Worm (Caenorhabditis elegans) whole organism, L2 larva: ENCODE measurements around the gene ZK673.5.
A peak's percentile ranks its signal among the peaks of the same experiment; 100 is the strongest.

Experiments used
- C34F6.9 ChIP-seq: fragments of 150-350 bp; optimal IDR thresholded peaks from 2 replicates; lab custom pipeline; 2014; ENCODE audit warnings: missing biosample characterization, missing genetic modification characterization
- F13H6.1 ChIP-seq: sonication (generic microtip); optimal IDR thresholded peaks from 2 replicates; lab custom pipeline; 2016; ENCODE audit warnings: missing genetic modification characterization, missing compliant biosample characterization
- alr-1 ChIP-seq: fragments of 150-350 bp; optimal IDR thresholded peaks from 2 replicates; lab custom pipeline; 2014; ENCODE audit warnings: missing biosample characterization, missing genetic modification characterization
- aly-2 ChIP-seq: fragments of 150-350 bp; optimal IDR thresholded peaks from 2 replicates; lab custom pipeline; 2014; ENCODE audit warnings: missing biosample characterization, missing genetic modification characterization
- ceh-16 ChIP-seq: fragments of 150-350 bp; optimal IDR thresholded peaks from 2 replicates; lab custom pipeline; 2014; ENCODE audit warnings: missing biosample characterization, missing genetic modification characterization
- crh-2 ChIP-seq: sonication (generic microtip); optimal IDR thresholded peaks from 2 replicates; lab custom pipeline; 2017; ENCODE audit warnings: missing biosample characterization, missing genetic modification characterization
- dmd-4 ChIP-seq: sonication (generic microtip); optimal IDR thresholded peaks from 2 replicates; lab custom pipeline; 2017; ENCODE audit warnings: missing biosample characterization, missing genetic modification characterization
- egl-27 ChIP-seq: sonication (generic microtip); optimal IDR thresholded peaks from 3 replicates; lab custom pipeline; 2017; ENCODE audit warnings: missing biosample characterization, missing genetic modification reagents, missing genetic modification characterization
- elt-1 ChIP-seq: fragments of 150-350 bp; optimal IDR thresholded peaks from 2 replicates; lab custom pipeline; 2014; ENCODE audit warnings: missing biosample characterization, missing genetic modification characterization
- lin-39 ChIP-seq: fragments of 150-350 bp; optimal IDR thresholded peaks from 2 replicates; lab custom pipeline; 2014; ENCODE audit warnings: missing biosample characterization, missing genetic modification reagents, missing genetic modification characterization
- lsy-2 ChIP-seq, 2 experiments: fragments of 150-350 bp in 1 of 2; sonication (generic microtip) in 1 of 2; optimal IDR thresholded peaks; 2 replicates each; lab custom pipeline; 2014 to 2017; ENCODE audit warnings: missing biosample characterization in 2 of 2, missing genetic modification characterization in 2 of 2
- mab-5 ChIP-seq: fragments of 150-350 bp; optimal IDR thresholded peaks from 2 replicates; lab custom pipeline; 2014; ENCODE audit warnings: missing biosample characterization, missing genetic modification characterization
- mbf-1 ChIP-seq: sonication (generic microtip); optimal IDR thresholded peaks from 2 replicates; lab custom pipeline; 2017; ENCODE audit warnings: missing biosample characterization, missing genetic modification characterization
- mdl-1 ChIP-seq, 2 experiments: fragments of 150-350 bp in 1 of 2; sonication (generic microtip) in 1 of 2; optimal IDR thresholded peaks; 2 replicates each; lab custom pipeline; 2017; ENCODE audit warnings: missing biosample characterization in 2 of 2, missing genetic modification characterization in 2 of 2
- nhr-10 ChIP-seq: sonication (generic microtip); optimal IDR thresholded peaks from 2 replicates; lab custom pipeline; 2017; ENCODE audit warnings: missing biosample characterization, missing genetic modification characterization
- nhr-12 ChIP-seq: fragments of 150-350 bp; optimal IDR thresholded peaks from 2 replicates; lab custom pipeline; 2014; ENCODE audit warnings: missing biosample characterization, missing genetic modification characterization
- nhr-129 ChIP-seq: fragments of 150-350 bp; optimal IDR thresholded peaks from 2 replicates; lab custom pipeline; 2014; ENCODE audit warnings: missing biosample characterization, missing genetic modification characterization
- nhr-21 ChIP-seq: fragments of 150-350 bp; optimal IDR thresholded peaks from 2 replicates; lab custom pipeline; 2014; ENCODE audit warnings: missing biosample characterization, missing genetic modification characterization
- nhr-23 ChIP-seq: fragments of 150-350 bp; optimal IDR thresholded peaks from 2 replicates; lab custom pipeline; 2014; ENCODE audit warnings: missing biosample characterization, missing genetic modification reagents, missing genetic modification characterization
- nhr-237 ChIP-seq: fragments of 150-350 bp; optimal IDR thresholded peaks from 2 replicates; lab custom pipeline; 2014; ENCODE audit warnings: missing biosample characterization, missing genetic modification characterization
- nhr-25 ChIP-seq: fragments of 150-350 bp; sonication (generic microtip); optimal IDR thresholded peaks from 3 replicates; lab custom pipeline; 2014; ENCODE audit warnings: missing biosample characterization, missing genetic modification characterization
- nhr-6 ChIP-seq: fragments of 150-350 bp; optimal IDR thresholded peaks from 2 replicates; lab custom pipeline; 2014; ENCODE audit warnings: missing biosample characterization, missing genetic modification characterization
- peb-1 ChIP-seq: fragments of 150-350 bp; optimal IDR thresholded peaks from 2 replicates; lab custom pipeline; 2014; ENCODE audit warnings: missing biosample characterization, missing genetic modification characterization
- skn-1 ChIP-seq: sonication (generic microtip); optimal IDR thresholded peaks from 2 replicates; lab custom pipeline; 2017; ENCODE audit warnings: missing biosample characterization, missing genetic modification characterization
- sma-9 ChIP-seq, 2 experiments: fragments of 150-350 bp in 1 of 2; sonication (generic microtip) in 1 of 2; optimal IDR thresholded peaks; 2 replicates each; lab custom pipeline; 2014 to 2016; ENCODE audit warnings: missing genetic modification characterization in 2 of 2, mild to moderate bottlenecking in 1 of 2, missing biosample characterization in 1 of 2, missing compliant biosample characterization in 1 of 2, missing genetic modification reagents in 1 of 2, moderate library complexity in 1 of 2
- unc-39 ChIP-seq: fragments of 150-350 bp; optimal IDR thresholded peaks from 2 replicates; lab custom pipeline; 2014; ENCODE audit warnings: missing biosample characterization, missing genetic modification characterization
- unc-55 ChIP-seq: fragments of 150-350 bp; sonication (generic microtip); optimal IDR thresholded peaks from 3 replicates; lab custom pipeline; 2014; ENCODE audit warnings: missing biosample characterization, missing genetic modification reagents, missing genetic modification characterization
- ztf-1 ChIP-seq: fragments of 200-800 bp; sonication (Bioruptor generic); conservative IDR thresholded peaks from 2 replicates; pipeline ENCODE4 v1.3.6; 2022; ENCODE audit warnings: missing genetic modification characterization, missing compliant biosample characterization
- ztf-11 ChIP-seq: sonication (generic microtip); optimal IDR thresholded peaks from 2 replicates; lab custom pipeline; 2017; ENCODE audit warnings: missing biosample characterization, missing genetic modification characterization
- ztf-4 ChIP-seq: fragments of 150-350 bp; optimal IDR thresholded peaks from 2 replicates; lab custom pipeline; 2014; ENCODE audit warnings: missing biosample characterization, missing genetic modification characterization

Gene ZK673.5

DNA sequence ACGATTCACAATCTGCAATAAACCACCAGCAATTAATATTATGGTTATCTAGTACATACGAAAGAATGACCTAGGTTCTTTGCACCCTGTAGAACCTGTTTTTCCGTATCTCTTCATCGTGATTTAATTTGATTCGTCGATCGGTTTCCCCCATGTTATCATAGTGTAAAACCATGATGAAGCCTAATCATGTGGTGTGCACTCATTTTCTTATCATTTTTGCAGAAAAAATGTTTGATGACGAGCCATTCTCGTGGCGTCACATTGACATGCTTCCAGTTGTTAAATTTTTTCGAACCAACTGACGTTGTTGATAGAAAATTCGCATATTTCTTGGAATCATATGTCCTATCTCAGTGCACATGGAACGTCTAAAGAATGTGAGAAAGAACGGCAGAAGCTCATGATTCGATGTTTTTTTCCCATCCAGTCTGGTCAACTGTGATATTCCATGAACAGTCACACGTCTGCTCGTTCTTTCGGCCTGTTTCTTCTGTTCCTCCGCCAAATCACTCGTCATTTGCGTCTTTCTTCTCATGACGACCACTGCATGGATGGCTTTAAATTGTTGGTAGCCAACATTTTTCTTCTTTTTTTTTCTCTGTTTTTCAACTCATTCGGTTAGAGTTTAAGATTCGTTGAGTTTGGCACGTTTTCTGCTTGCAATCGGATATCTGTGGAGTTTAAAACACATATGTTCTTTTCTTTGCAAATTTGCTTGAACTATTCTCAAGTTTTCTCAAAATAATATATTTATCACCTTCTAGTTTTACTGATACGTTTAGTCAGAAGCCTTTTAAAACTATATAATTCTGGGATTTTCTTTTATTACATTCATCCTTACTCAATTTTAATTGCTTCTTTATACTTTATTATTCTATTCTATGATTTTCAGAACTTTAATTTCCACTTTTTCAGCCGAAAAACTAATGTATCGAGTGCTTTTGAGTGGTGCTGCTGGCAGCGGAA lies 13.7 kb upstream of the ZK673.5 start, which contains the start of gene ZK673.2 (continued):
- no peak for TF ChIP-seq nhr-23 (tag; lab: Kevin White, UChicago)
- TF ChIP-seq C34F6.9 (tag; lab: Kevin White, UChicago): peak; percentile 32

DNA sequence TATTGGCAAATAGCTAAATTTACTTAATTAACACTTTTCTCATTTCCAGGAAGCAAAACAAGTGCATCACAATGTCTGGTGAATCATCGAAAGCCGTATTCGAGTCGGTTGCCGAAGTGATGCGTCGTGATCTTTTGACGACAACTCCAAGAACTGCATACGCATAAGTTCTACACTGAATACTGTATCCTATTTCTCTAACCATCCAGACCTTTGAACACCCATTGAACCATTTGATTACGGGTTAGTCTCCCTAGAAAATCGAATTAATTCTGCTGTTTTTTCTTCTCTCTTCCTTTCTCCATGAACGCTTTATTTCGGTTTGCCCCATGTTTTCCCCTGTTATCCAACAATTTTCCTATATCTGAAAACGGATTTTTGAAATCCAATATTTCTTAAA lies 11.6 kb upstream of the ZK673.5 start, which contains the start of gene lin-56:
Gene lin-56, plus strand, starts transcription at position 301 of the 400 bp plus-strand sequence.
- TF ChIP-seq C34F6.9 (tag; lab: Kevin White, UChicago): no peak
- TF ChIP-seq ztf-1 (GFP tag; lab: Robert Waterston, UW): no peak
- no peak for TF ChIP-seq ztf-11 (tag; lab: Kevin White, UChicago)
- no peak for TF ChIP-seq sma-9 (GFP tag; optimal IDR thresholded peaks at IDR 0.05; lab: Kevin White, UChicago)
- no peak for TF ChIP-seq sma-9 (tag; optimal IDR thresholded peaks at IDR 0.05; lab: Kevin White, UChicago)
- no peak for TF ChIP-seq aly-2 (tag; lab: Kevin White, UChicago)
- no peak for TF ChIP-seq lin-39 (tag; lab: Kevin White, UChicago)
- no peak for TF ChIP-seq alr-1 (tag; lab: Kevin White, UChicago)
- no peak for TF ChIP-seq nhr-12 (tag; lab: Kevin White, UChicago)
- TF ChIP-seq nhr-23 (tag; lab: Kevin White, UChicago): no peak
- TF ChIP-seq nhr-25 (tag; lab: Kevin White, UChicago): no peak

DNA sequence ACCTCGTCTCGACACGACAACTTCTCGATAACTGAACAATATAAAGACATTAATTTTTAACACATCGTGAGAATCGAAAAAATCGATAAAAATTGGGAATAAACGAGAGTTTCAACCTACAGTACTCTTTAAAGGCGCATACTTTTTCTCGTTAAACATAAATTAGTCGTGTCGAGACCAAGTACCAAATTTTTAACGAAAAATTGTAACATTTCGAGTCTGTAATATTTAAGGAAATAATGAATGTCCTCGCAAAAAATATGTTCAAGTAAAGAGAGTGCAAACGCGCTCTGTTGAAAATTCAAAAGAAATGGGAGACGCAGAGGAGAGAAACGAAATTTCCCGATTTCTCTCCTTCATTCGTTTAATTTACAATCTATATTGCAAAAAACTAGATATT lies 11.0 kb upstream of the ZK673.5 start:
- TF ChIP-seq nhr-25 (tag; lab: Kevin White, UChicago) (peak; percentile 36), nhr-129 (tag; lab: Kevin White, UChicago) (peak; percentile 0), elt-1 (tag; lab: Kevin White, UChicago) (no peak), nhr-21 (tag; lab: Kevin White, UChicago) (peak; percentile 24), lsy-2 (tag; optimal IDR thresholded peaks at IDR 0.05; lab: Kevin White, UChicago) (peak in 1 of 2 experiments; percentile 28), sma-9 (GFP tag; optimal IDR thresholded peaks at IDR 0.05; lab: Kevin White, UChicago) (peak; percentile 12), sma-9 (tag; optimal IDR thresholded peaks at IDR 0.05; lab: Kevin White, UChicago) (no peak), C34F6.9 (tag; lab: Kevin White, UChicago) (peak; percentile 49), mdl-1 (tag; optimal IDR thresholded peaks at IDR 0.05; lab: Kevin White, UChicago) (no peak), crh-2 (peak; percentile 23), ztf-4 (tag; lab: Kevin White, UChicago) (peak; percentile 60), alr-1 (tag; lab: Kevin White, UChicago) (no peak), unc-55 (GFP tag; lab: Kevin White, UChicago) (peak; percentile 14), dmd-4 (tag; lab: Kevin White, UChicago) (no peak), mbf-1 (tag; lab: Kevin White, UChicago) (no peak), nhr-6 (peak; percentile 15), unc-39 (no peak)

DNA sequence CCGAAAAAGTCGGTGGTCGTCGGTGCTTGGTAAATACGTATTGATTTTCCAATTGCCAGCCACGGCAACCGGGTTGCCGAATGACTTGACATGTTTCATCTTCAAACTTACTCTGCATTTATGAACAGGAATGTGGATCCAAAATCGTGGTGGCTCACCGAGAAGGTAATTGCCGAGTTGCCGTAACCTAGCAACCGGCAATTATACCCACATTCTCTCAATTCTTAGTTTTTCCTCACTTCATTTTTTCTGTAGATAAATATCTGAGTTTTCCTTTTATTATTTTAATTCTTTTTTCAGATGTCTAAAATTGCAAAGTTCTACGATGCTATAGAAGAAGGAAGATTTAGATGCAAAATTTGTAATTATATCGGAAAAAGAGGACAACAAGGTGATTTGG lies 8.7 kb upstream of the ZK673.5 start, which contains the start of gene ZK673.4:
Gene ZK673.4, plus strand, starts transcription at position 301 of the 400 bp plus-strand sequence.
- no peak for TF ChIP-seq mab-5 (tag; lab: Kevin White, UChicago)
- TF ChIP-seq ceh-16 (tag; lab: Kevin White, UChicago): no peak
- TF ChIP-seq sma-9 (GFP tag; optimal IDR thresholded peaks at IDR 0.05; lab: Kevin White, UChicago): no peak
- no peak for TF ChIP-seq sma-9 (tag; optimal IDR thresholded peaks at IDR 0.05; lab: Kevin White, UChicago)
- no peak for TF ChIP-seq ztf-4 (tag; lab: Kevin White, UChicago)
- no peak for TF ChIP-seq nhr-10 (tag; lab: Kevin White, UChicago)
- no peak for TF ChIP-seq lsy-2 (tag; optimal IDR thresholded peaks at IDR 0.05; lab: Kevin White, UChicago)
- no peak for TF ChIP-seq mbf-1 (tag; lab: Kevin White, UChicago)
- no peak for TF ChIP-seq F13H6.1
- no peak for TF ChIP-seq peb-1 (tag; lab: Kevin White, UChicago)
- TF ChIP-seq nhr-237: no peak
- TF ChIP-seq nhr-23 (tag; lab: Kevin White, UChicago): no peak
- no peak for TF ChIP-seq skn-1 (tag; lab: Kevin White, UChicago)
- no peak for TF ChIP-seq unc-55 (GFP tag; lab: Kevin White, UChicago)
- TF ChIP-seq egl-27 (tag; lab: Kevin White, UChicago): no peak
- TF ChIP-seq alr-1 (tag; lab: Kevin White, UChicago): no peak
- no peak for TF ChIP-seq nhr-25 (tag; lab: Kevin White, UChicago)
